Worm (Caenorhabditis elegans): Measurements from ENCODE around the gene F37C12.10.

The F37C12.10 gene

ce11 chrIII:7142172-7142601, 46.0 kb downstream of the F37C12.10 start (continued):
- peak; percentile 51 for TF ChIP-seq dve-1 (tag; optimal IDR thresholded peaks at IDR 0.05; ENCODE audit: insufficient read depth)
- peak; percentile 71 for TF ChIP-seq snpc-1.2 (GFP tag; IDR thresholded peaks at IDR 0.05)
- peak; percentile 62 for TF ChIP-seq arid-1 (GFP tag; conservative IDR thresholded peaks at IDR 0.05)
- TF ChIP-seq daf-16 (GFP tag; optimal IDR thresholded peaks at IDR 0.05) = peak in 1 of 2 experiments; percentile 9
- peak; percentile 59 for TF ChIP-seq daf-16 (tag; optimal IDR thresholded peaks at IDR 0.05)
- no peak for TF ChIP-seq madf-9 (GFP tag; conservative IDR thresholded peaks at IDR 0.05)
- peak; percentile 68; the same call in 1 of the 2 replicates for TF ChIP-seq Y48G9A.11 (GFP tag; IDR thresholded peaks at IDR 0.05)
- no peak for TF ChIP-seq zip-2 (tag; optimal IDR thresholded peaks at IDR 0.05)
- no peak for TF ChIP-seq F44E2.7 (GFP tag; IDR thresholded peaks at IDR 0.05)
- no peak for TF ChIP-seq sdz-12 (GFP tag; optimal IDR thresholded peaks at IDR 0.05)
- no peak for TF ChIP-seq F37D6.2 (tag; optimal IDR thresholded peaks at IDR 0.05)
- TF ChIP-seq lin-29 (GFP tag; IDR thresholded peaks at IDR 0.05) = no peak
- TF ChIP-seq Y75B8A.6 (GFP tag; IDR thresholded peaks at IDR 0.05) = no peak
- no peak for TF ChIP-seq ztf-11 (tag; optimal IDR thresholded peaks at IDR 0.05)
- TF ChIP-seq rbr-2 (tag; optimal IDR thresholded peaks at IDR 0.05) = peak; percentile 28
- peak; percentile 55 for TF ChIP-seq nhr-102 (tag; optimal IDR thresholded peaks at IDR 0.05)
- no peak for TF ChIP-seq nhr-42 (GFP tag; IDR thresholded peaks at IDR 0.05)
- TF ChIP-seq daf-19 (GFP tag; conservative IDR thresholded peaks at IDR 0.05) = 0 out of 2 replicates have a peak, but pooled peaks have one; percentile 56
- TF ChIP-seq egl-43 (GFP tag; IDR thresholded peaks at IDR 0.05) = no peak
- TF ChIP-seq tra-1 (GFP tag; IDR thresholded peaks at IDR 0.05) = peak; percentile 39; the same call in 1 of the 2 replicates
- no peak for TF ChIP-seq hif-1 (tag; optimal IDR thresholded peaks at IDR 0.05)
- TF ChIP-seq madf-5 (GFP tag; IDR thresholded peaks at IDR 0.05) = no peak
- TF ChIP-seq unc-62 (GFP tag; optimal IDR thresholded peaks at IDR 0.05 in 1 of 2) = peak in 1 of 2 experiments; percentile 28
- no peak for TF ChIP-seq unc-62 (tag; optimal IDR thresholded peaks at IDR 0.05)
- TF ChIP-seq dpl-1 (GFP tag; optimal IDR thresholded peaks at IDR 0.05) = no peak
- peak; percentile 64 for TF ChIP-seq lin-38 (GFP tag; IDR thresholded peaks at IDR 0.05)
- no peak for TF ChIP-seq ceh-20 (GFP tag; IDR thresholded peaks at IDR 0.05)

DNA sequence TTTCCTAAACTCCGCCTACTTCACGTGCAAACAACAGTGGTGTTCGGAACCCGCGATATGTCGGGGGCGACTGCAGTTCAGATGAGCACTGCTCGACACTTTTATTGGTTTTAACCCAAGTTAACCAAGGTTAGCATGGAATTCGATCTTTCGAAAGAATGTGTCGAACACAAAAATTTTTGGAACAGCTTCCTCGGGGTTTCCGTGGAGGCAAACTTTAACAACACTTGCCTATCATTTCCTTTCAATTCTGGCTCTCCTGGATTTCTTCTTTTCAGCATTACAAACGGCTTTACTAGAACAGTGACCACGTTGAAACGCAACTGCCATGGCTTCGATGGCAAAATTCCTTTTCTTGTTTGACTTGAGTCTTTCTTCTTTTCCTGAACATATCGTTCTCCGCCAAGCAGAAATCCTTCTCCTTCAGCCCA, 46.9 kb downstream of the F37C12.10 start:
- TF ChIP-seq egl-43 (GFP tag; IDR thresholded peaks at IDR 0.05) (peak; percentile 54), aly-2 (tag; optimal IDR thresholded peaks at IDR 0.05) (no peak), mxl-2 (GFP tag; conservative IDR thresholded peaks at IDR 0.05) (no peak), lin-38 (GFP tag; IDR thresholded peaks at IDR 0.05) (peak; percentile 68), tag-97 (GFP tag; IDR thresholded peaks at IDR 0.05) (no peak), php-3 (GFP tag; IDR thresholded peaks at IDR 0.05) (peak; percentile 89), nhr-25 (tag; optimal IDR thresholded peaks at IDR 0.05; ENCODE audit: borderline replicate concordance, insufficient read depth) (no peak), ztf-7 (tag; optimal IDR thresholded peaks at IDR 0.05) (peak; percentile 38), mdl-1 (tag; optimal IDR thresholded peaks at IDR 0.05) (peak; percentile 74 to 78), unc-39 (tag; optimal IDR thresholded peaks at IDR 0.05) (no peak), nhr-11 (tag; optimal IDR thresholded peaks at IDR 0.05) (no peak), lir-3 (tag; optimal IDR thresholded peaks at IDR 0.05) (no peak), skn-1 (tag; optimal IDR thresholded peaks at IDR 0.05) (no peak), jun-1 (tag; optimal IDR thresholded peaks at IDR 0.05) (no peak), ces-1 (GFP tag; optimal IDR thresholded peaks at IDR 0.05) (no peak), F10B5.3 (tag; optimal IDR thresholded peaks at IDR 0.05) (peak; percentile 22), ceh-28 (tag; optimal IDR thresholded peaks at IDR 0.05) (no peak), ceh-20 (GFP tag; IDR thresholded peaks at IDR 0.05) (no peak), dve-1 (tag; optimal IDR thresholded peaks at IDR 0.05; ENCODE audit: insufficient read depth) (peak; percentile 97), sdz-12 (GFP tag; optimal IDR thresholded peaks at IDR 0.05) (no peak), ceh-62 (tag; optimal IDR thresholded peaks at IDR 0.05) (no peak), R02D3.7 (tag; optimal IDR thresholded peaks at IDR 0.05) (no peak), lin-29 (GFP tag; IDR thresholded peaks at IDR 0.05) (no peak), nhr-48 (tag; optimal IDR thresholded peaks at IDR 0.05) (peak; percentile 50), madf-9 (GFP tag; conservative IDR thresholded peaks at IDR 0.05) (peak; percentile 12; the same call in 1 of the 2 replicates), mdt-29 (GFP tag; IDR thresholded peaks at IDR 0.05) (peak; percentile 84; the same call in 1 of the 2 replicates), nhr-77 (tag; optimal IDR thresholded peaks at IDR 0.05) (peak; percentile 36), madf-5 (GFP tag; IDR thresholded peaks at IDR 0.05) (no peak), mxl-3 (GFP tag; optimal IDR thresholded peaks at IDR 0.05) (peak; percentile 68), arid-1 (GFP tag; conservative IDR thresholded peaks at IDR 0.05) (peak; percentile 70), lin-15B (tag; optimal IDR thresholded peaks at IDR 0.05) (peak; percentile 28), zfp-2 (tag; optimal IDR thresholded peaks at IDR 0.05) (no peak)
